Fruit fly (Drosophila melanogaster): ENCODE measurements around the gene S.

Gene S

dm6 chr2L:1077053-1077452 lies 562 bp downstream of the S start (continued):
- TF ChIP-seq fd64A (GFP tag; optimal IDR thresholded peaks at IDR 0.05) (no peak), Trl (optimal IDR thresholded peaks at IDR 0.05) (peak in 1 of 2 experiments; percentile 60), Trl (GFP tag; optimal IDR thresholded peaks at IDR 0.05) (no peak), sd (tag; optimal IDR thresholded peaks at IDR 0.05) (peak; percentile 73), Deaf1 (tag; optimal IDR thresholded peaks at IDR 0.05) (no peak), mam (GFP tag; optimal IDR thresholded peaks at IDR 0.05) (no peak), Atf3 (GFP tag; optimal IDR thresholded peaks at IDR 0.05) (no peak), dmrt99B (tag; optimal IDR thresholded peaks at IDR 0.05) (no peak), chn (GFP tag; optimal IDR thresholded peaks at IDR 0.05) (no peak), CG13123 (GFP tag; optimal IDR thresholded peaks at IDR 0.05) (no peak), peb (GFP tag; IDR thresholded peaks at IDR 0.05) (no peak), Camta (GFP tag; optimal IDR thresholded peaks at IDR 0.05) (no peak), HmgZ (tag; optimal IDR thresholded peaks at IDR 0.05) (peak; percentile 32), cg (GFP tag; optimal IDR thresholded peaks at IDR 0.05) (peak; percentile 97), Gsc (GFP tag; IDR thresholded peaks at IDR 0.05) (no peak), CG10979 (tag; optimal IDR thresholded peaks at IDR 0.05) (no peak), sens-2 (GFP tag; IDR thresholded peaks at IDR 0.05) (no peak), CG17829 (tag; optimal IDR thresholded peaks at IDR 0.05) (no peak), CoRest (tag; optimal IDR thresholded peaks at IDR 0.05) (no peak), CG9797 (GFP tag; optimal IDR thresholded peaks at IDR 0.05) (no peak), CG1832 (GFP tag; optimal IDR thresholded peaks at IDR 0.05) (peak; percentile 12), CG8924 (tag; optimal IDR thresholded peaks at IDR 0.05) (peak; percentile 43), BEAF-32 (GFP tag; optimal IDR thresholded peaks at IDR 0.05) (peak; percentile 44), sug (tag; optimal IDR thresholded peaks at IDR 0.05) (peak; percentile 16), oc (tag; optimal IDR thresholded peaks at IDR 0.05) (peak; percentile 28), lola (GFP tag; optimal IDR thresholded peaks at IDR 0.05) (peak in 1 of 3 experiments; percentile 58), CG13775 (GFP tag; optimal IDR thresholded peaks at IDR 0.05) (peak; percentile 3), CG11504 (tag; optimal IDR thresholded peaks at IDR 0.05) (peak; percentile 52), HHEX (GFP tag; optimal IDR thresholded peaks at IDR 0.05) (no peak), CG16863 (GFP tag; optimal IDR thresholded peaks at IDR 0.05) (no peak), CG2712 (tag; optimal IDR thresholded peaks at IDR 0.05) (no peak), HLHmδ (GFP tag; optimal IDR thresholded peaks at IDR 0.05) (peak; percentile 62), CG18476 (GFP tag; optimal IDR thresholded peaks at IDR 0.05) (no peak), mld (GFP tag; IDR thresholded peaks at IDR 0.05; ENCODE audit: partially characterized antibody) (no peak), BtbVII (GFP tag; optimal IDR thresholded peaks at IDR 0.05) (no peak), Poxn (GFP tag; IDR thresholded peaks at IDR 0.05) (no peak), lab (GFP tag; optimal IDR thresholded peaks at IDR 0.05) (peak; percentile 38), Ravus (GFP tag; IDR thresholded peaks at IDR 0.05) (no peak), slp2 (GFP tag; optimal IDR thresholded peaks at IDR 0.05) (no peak), sr (GFP tag; IDR thresholded peaks at IDR 0.05) (no peak), CG8290 (GFP tag; optimal IDR thresholded peaks at IDR 0.05) (no peak), CG8290 (tag; optimal IDR thresholded peaks at IDR 0.05) (peak in 1 of 2 experiments; percentile 52), CG12769 (tag; optimal IDR thresholded peaks at IDR 0.05) (no peak), Doc2 (GFP tag; IDR thresholded peaks at IDR 0.05) (no peak), btn (GFP tag; optimal IDR thresholded peaks at IDR 0.05) (no peak), Bteb2 (GFP tag; optimal IDR thresholded peaks at IDR 0.05) (no peak), CG12236 (GFP tag; optimal IDR thresholded peaks at IDR 0.05) (no peak), Bgb (GFP tag; IDR thresholded peaks at IDR 0.05; ENCODE audit: partially characterized antibody) (peak; percentile 53; the same call in 1 of the 2 replicates), CG2889 (GFP tag; IDR thresholded peaks at IDR 0.05) (no peak), eve (GFP tag; optimal IDR thresholded peaks at IDR 0.05) (no peak), caup (GFP tag; optimal IDR thresholded peaks at IDR 0.05; ENCODE audit: severe bottlenecking) (peak; percentile 31), CG3726 (GFP tag; IDR thresholded peaks at IDR 0.05) (no peak)
